Worm (Caenorhabditis elegans): ENCODE measurements around the gene C01G6.3.

Gene C01G6.3

ce11 chrII:9269588-9269987, at the start of gene C01G6.3:
Gene C01G6.3 (plus strand): TSS chrII:9269888.
- TF ChIP-seq ref-1 (GFP tag; conservative IDR thresholded peaks at IDR 0.05) (no peak), tab-1 (GFP tag; IDR thresholded peaks at IDR 0.05) (no peak), T22C8.4 (GFP tag; IDR thresholded peaks at IDR 0.05) (no peak), cog-1 (tag; optimal IDR thresholded peaks at IDR 0.05) (no peak), ztf-23 (GFP tag; IDR thresholded peaks at IDR 0.05) (no peak)

ce11 chrII:9222969-9223368, 46.7 kb upstream of the C01G6.3 start, which contains the start of gene ZK1067.3:
Gene ZK1067.3 (plus strand): TSS chrII:9223269.
- no peak for TF ChIP-seq ref-1 (GFP tag; conservative IDR thresholded peaks at IDR 0.05)
- TF ChIP-seq tab-1 (GFP tag; IDR thresholded peaks at IDR 0.05): no peak
- TF ChIP-seq ztf-23 (GFP tag; IDR thresholded peaks at IDR 0.05): no peak
- no peak for TF ChIP-seq flt-1 (GFP tag; IDR thresholded peaks at IDR 0.05)
- TF ChIP-seq cog-1 (tag; optimal IDR thresholded peaks at IDR 0.05): no peak
- no peak for TF ChIP-seq klf-2 (GFP tag; conservative IDR thresholded peaks at IDR 0.05)
- TF ChIP-seq T22C8.4 (GFP tag; IDR thresholded peaks at IDR 0.05): no peak
- no peak for TF ChIP-seq ztf-29 (GFP tag; IDR thresholded peaks at IDR 0.05)
- TF ChIP-seq med-1 (GFP tag; optimal IDR thresholded peaks at IDR 0.05; ENCODE audit: insufficient read depth): no peak

- no peak for TF ChIP-seq cog-1 (tag; optimal IDR thresholded peaks at IDR 0.05)
- no peak for TF ChIP-seq med-1 (GFP tag; optimal IDR thresholded peaks at IDR 0.05; ENCODE audit: insufficient read depth)
- no peak for TF ChIP-seq tab-1 (GFP tag; IDR thresholded peaks at IDR 0.05)
- TF ChIP-seq ref-1 (GFP tag; conservative IDR thresholded peaks at IDR 0.05): no peak
- no peak for TF ChIP-seq klf-2 (GFP tag; conservative IDR thresholded peaks at IDR 0.05)
Measured at ce11 chrII:9227134-9227533, 42.6 kb upstream of the C01G6.3 start, which contains the start of gene abu-14. Gene abu-14 (minus strand): TSS chrII:9227214.

- TF ChIP-seq ztf-29 (GFP tag; IDR thresholded peaks at IDR 0.05) (no peak), tab-1 (GFP tag; IDR thresholded peaks at IDR 0.05) (no peak), flt-1 (GFP tag; IDR thresholded peaks at IDR 0.05) (no peak), ztf-23 (GFP tag; IDR thresholded peaks at IDR 0.05) (no peak), med-1 (GFP tag; optimal IDR thresholded peaks at IDR 0.05; ENCODE audit: insufficient read depth) (no peak), T22C8.4 (GFP tag; IDR thresholded peaks at IDR 0.05) (no peak), ref-1 (GFP tag; conservative IDR thresholded peaks at IDR 0.05) (no peak), cog-1 (tag; optimal IDR thresholded peaks at IDR 0.05) (no peak), klf-2 (GFP tag; conservative IDR thresholded peaks at IDR 0.05) (no peak)
Measured at ce11 chrII:9231240-9231639, 38.4 kb upstream of the C01G6.3 start, which contains the start of gene gst-13. Gene gst-13 (plus strand): TSS chrII:9231457.

- TF ChIP-seq med-1 (GFP tag; optimal IDR thresholded peaks at IDR 0.05; ENCODE audit: insufficient read depth) (no peak), tab-1 (GFP tag; IDR thresholded peaks at IDR 0.05) (no peak), cog-1 (tag; optimal IDR thresholded peaks at IDR 0.05) (no peak), ztf-23 (GFP tag; IDR thresholded peaks at IDR 0.05) (no peak), ztf-29 (GFP tag; IDR thresholded peaks at IDR 0.05) (no peak), klf-2 (GFP tag; conservative IDR thresholded peaks at IDR 0.05) (no peak), flt-1 (GFP tag; IDR thresholded peaks at IDR 0.05) (no peak), ref-1 (GFP tag; conservative IDR thresholded peaks at IDR 0.05) (no peak), T22C8.4 (GFP tag; IDR thresholded peaks at IDR 0.05) (no peak)
Measured at ce11 chrII:9232493-9232892, 37.2 kb upstream of the C01G6.3 start.

- no peak for TF ChIP-seq flt-1 (GFP tag; IDR thresholded peaks at IDR 0.05)
- TF ChIP-seq ztf-29 (GFP tag; IDR thresholded peaks at IDR 0.05): no peak
- TF ChIP-seq cog-1 (tag; optimal IDR thresholded peaks at IDR 0.05): no peak
- TF ChIP-seq ztf-23 (GFP tag; IDR thresholded peaks at IDR 0.05): no peak
- no peak for TF ChIP-seq T22C8.4 (GFP tag; IDR thresholded peaks at IDR 0.05)
- no peak for TF ChIP-seq tab-1 (GFP tag; IDR thresholded peaks at IDR 0.05)
- TF ChIP-seq ref-1 (GFP tag; conservative IDR thresholded peaks at IDR 0.05): no peak
- no peak for TF ChIP-seq klf-2 (GFP tag; conservative IDR thresholded peaks at IDR 0.05)
- TF ChIP-seq med-1 (GFP tag; optimal IDR thresholded peaks at IDR 0.05; ENCODE audit: insufficient read depth): no peak
Measured at ce11 chrII:9232923-9233322, 36.8 kb upstream of the C01G6.3 start, which contains the start of gene T26C5.2. Gene T26C5.2 (plus strand): TSS chrII:9233223.

- TF ChIP-seq tab-1 (GFP tag; IDR thresholded peaks at IDR 0.05): no peak
- TF ChIP-seq ztf-29 (GFP tag; IDR thresholded peaks at IDR 0.05): no peak
- TF ChIP-seq flt-1 (GFP tag; IDR thresholded peaks at IDR 0.05): no peak
- TF ChIP-seq cog-1 (tag; optimal IDR thresholded peaks at IDR 0.05): no peak
- TF ChIP-seq ztf-23 (GFP tag; IDR thresholded peaks at IDR 0.05): no peak
- TF ChIP-seq med-1 (GFP tag; optimal IDR thresholded peaks at IDR 0.05; ENCODE audit: insufficient read depth): no peak
- TF ChIP-seq T22C8.4 (GFP tag; IDR thresholded peaks at IDR 0.05): no peak
- no peak for TF ChIP-seq klf-2 (GFP tag; conservative IDR thresholded peaks at IDR 0.05)
Measured at ce11 chrII:9233813-9234212, 35.9 kb upstream of the C01G6.3 start.

- no peak for TF ChIP-seq klf-2 (GFP tag; conservative IDR thresholded peaks at IDR 0.05)
Measured at ce11 chrII:9236283-9236682, 33.4 kb upstream of the C01G6.3 start, which contains the start of gene T26C5.3. Gene T26C5.3 (plus strand): TSS chrII:9236583.

- TF ChIP-seq med-1 (GFP tag; optimal IDR thresholded peaks at IDR 0.05; ENCODE audit: insufficient read depth): no peak
- TF ChIP-seq cog-1 (tag; optimal IDR thresholded peaks at IDR 0.05): no peak
- TF ChIP-seq flt-1 (GFP tag; IDR thresholded peaks at IDR 0.05): no peak
- TF ChIP-seq ztf-29 (GFP tag; IDR thresholded peaks at IDR 0.05): no peak
- no peak for TF ChIP-seq klf-2 (GFP tag; conservative IDR thresholded peaks at IDR 0.05)
- no peak for TF ChIP-seq T22C8.4 (GFP tag; IDR thresholded peaks at IDR 0.05)
- no peak for TF ChIP-seq ref-1 (GFP tag; conservative IDR thresholded peaks at IDR 0.05)
- TF ChIP-seq ztf-23 (GFP tag; IDR thresholded peaks at IDR 0.05): no peak
- TF ChIP-seq tab-1 (GFP tag; IDR thresholded peaks at IDR 0.05): no peak
Measured at ce11 chrII:9236972-9237371, 32.7 kb upstream of the C01G6.3 start.

ce11 chrII:9237719-9238118, 32.0 kb upstream of the C01G6.3 start:
- TF ChIP-seq T22C8.4 (GFP tag; IDR thresholded peaks at IDR 0.05) (no peak), tab-1 (GFP tag; IDR thresholded peaks at IDR 0.05) (no peak), klf-2 (GFP tag; conservative IDR thresholded peaks at IDR 0.05) (no peak), med-1 (GFP tag; optimal IDR thresholded peaks at IDR 0.05; ENCODE audit: insufficient read depth) (no peak), ref-1 (GFP tag; conservative IDR thresholded peaks at IDR 0.05) (no peak), cog-1 (tag; optimal IDR thresholded peaks at IDR 0.05) (no peak)
